Worm (Caenorhabditis elegans): ENCODE measurements around the gene srd-13.

srd-13 gene

ce11 chrIV:5593804-5594214 lies 41.6 kb downstream of the srd-13 start (continued):
- TF ChIP-seq ztf-11 (tag; optimal IDR thresholded peaks at IDR 0.05), result no peak
- TF ChIP-seq lin-39 (tag; optimal IDR thresholded peaks at IDR 0.05), result peak; percentile 65
- peak; percentile 84 for TF ChIP-seq blmp-1 (tag; optimal IDR thresholded peaks at IDR 0.05)
- TF ChIP-seq nhr-84 (tag; optimal IDR thresholded peaks at IDR 0.05), result no peak
- peak; percentile 67 for TF ChIP-seq unc-130 (tag; optimal IDR thresholded peaks at IDR 0.05)
- no peak for TF ChIP-seq ceh-8 (GFP tag; optimal IDR thresholded peaks at IDR 0.05)
- no peak for TF ChIP-seq pqm-1 (tag; optimal IDR thresholded peaks at IDR 0.05)
- TF ChIP-seq ama-1 (optimal IDR thresholded peaks at IDR 0.05), result no peak
- peak; percentile 77 for TF ChIP-seq xbp-1 (tag; optimal IDR thresholded peaks at IDR 0.05)
- peak; percentile 68 for TF ChIP-seq nhr-47 (tag; optimal IDR thresholded peaks at IDR 0.05)
- peak; percentile 74 for TF ChIP-seq nhr-20 (tag; optimal IDR thresholded peaks at IDR 0.05)
- no peak for TF ChIP-seq sox-4 (tag; optimal IDR thresholded peaks at IDR 0.05)
- TF ChIP-seq ztf-4 (tag; optimal IDR thresholded peaks at IDR 0.05), result peak; percentile 45
- peak; percentile 12 for TF ChIP-seq unc-62 (GFP tag; optimal IDR thresholded peaks at IDR 0.05)
- TF ChIP-seq mef-2 (tag; optimal IDR thresholded peaks at IDR 0.05), result peak; percentile 3
- peak in 2 of 6 experiments; percentile 16 to 38 for TF ChIP-seq elt-3 (tag; optimal IDR thresholded peaks at IDR 0.05)
- no peak for TF ChIP-seq zag-1 (tag; optimal IDR thresholded peaks at IDR 0.05)
- TF ChIP-seq lin-14 (GFP tag; optimal IDR thresholded peaks at IDR 0.05), result peak; percentile 98
- no peak for TF ChIP-seq fkh-10 (GFP tag; optimal IDR thresholded peaks at IDR 0.05)
- peak; percentile 60 to 80 for TF ChIP-seq lsy-2 (tag; optimal IDR thresholded peaks at IDR 0.05)
- no peak for TF ChIP-seq fkh-8 (tag; optimal IDR thresholded peaks at IDR 0.05)
- peak; percentile 70 for TF ChIP-seq snu-23 (GFP tag; optimal IDR thresholded peaks at IDR 0.05)
- TF ChIP-seq ceh-88 (GFP tag; IDR thresholded peaks at IDR 0.05), result no peak
- TF ChIP-seq nhr-237 (tag; optimal IDR thresholded peaks at IDR 0.05), result no peak

- TF ChIP-seq mdl-1 (tag; optimal IDR thresholded peaks at IDR 0.05) (no peak), rnt-1 (tag; optimal IDR thresholded peaks at IDR 0.05) (no peak), nhr-71 (tag; optimal IDR thresholded peaks at IDR 0.05) (peak; percentile 15), nhr-47 (tag; optimal IDR thresholded peaks at IDR 0.05) (peak; percentile 7), lin-14 (GFP tag; optimal IDR thresholded peaks at IDR 0.05) (peak; percentile 74), blmp-1 (tag; optimal IDR thresholded peaks at IDR 0.05) (peak; percentile 78), C16A3.4 (tag; optimal IDR thresholded peaks at IDR 0.05) (peak; percentile 4), nhr-85 (tag) (peak; percentile 83), dpl-1 (GFP tag; optimal IDR thresholded peaks at IDR 0.05) (no peak), elt-3 (tag; optimal IDR thresholded peaks at IDR 0.05) (peak in 1 of 6 experiments; percentile 3)
These were observed 42.5 kb downstream of the srd-13 start for ce11 chrIV:5592956-5593355.

ce11 chrIV:5591134-5591533 lies 44.3 kb downstream of the srd-13 start:
- TF ChIP-seq unc-86 (tag; optimal IDR thresholded peaks at IDR 0.05) (no peak), nhr-28 (tag; optimal IDR thresholded peaks at IDR 0.05) (no peak), xbp-1 (tag; optimal IDR thresholded peaks at IDR 0.05) (peak; percentile 27), nhr-237 (tag; optimal IDR thresholded peaks at IDR 0.05) (no peak), sptf-1 (tag; optimal IDR thresholded peaks at IDR 0.05) (no peak), aly-2 (tag; optimal IDR thresholded peaks at IDR 0.05) (no peak), fkh-10 (GFP tag; optimal IDR thresholded peaks at IDR 0.05) (no peak), unc-62 (GFP tag; optimal IDR thresholded peaks at IDR 0.05) (no peak), efl-3 (GFP tag; optimal IDR thresholded peaks at IDR 0.05) (no peak), dpl-1 (GFP tag; optimal IDR thresholded peaks at IDR 0.05) (peak; percentile 8 to 65 (median 44)), dsc-1 (tag; optimal IDR thresholded peaks at IDR 0.05) (no peak), ceh-63 (GFP tag; optimal IDR thresholded peaks at IDR 0.05) (no peak), ces-1 (GFP tag; optimal IDR thresholded peaks at IDR 0.05) (no peak), lir-3 (tag; optimal IDR thresholded peaks at IDR 0.05; ENCODE audit: poor library complexity) (peak; percentile 44), sup-37 (GFP tag; optimal IDR thresholded peaks at IDR 0.05) (peak; percentile 40), mdl-1 (tag; optimal IDR thresholded peaks at IDR 0.05) (peak in 1 of 2 experiments; percentile 96), lsy-2 (tag; optimal IDR thresholded peaks at IDR 0.05) (peak; percentile 68 to 86), ceh-88 (GFP tag; IDR thresholded peaks at IDR 0.05) (peak; percentile 67), lin-15B (tag; optimal IDR thresholded peaks at IDR 0.05) (no peak), hlh-17 (GFP tag; optimal IDR thresholded peaks at IDR 0.05; ENCODE audit: borderline replicate concordance) (no peak), ama-1 (optimal IDR thresholded peaks at IDR 0.05) (peak; percentile 44), hpl-2 (GFP tag; optimal IDR thresholded peaks at IDR 0.05) (peak; percentile 74), nhr-77 (tag; optimal IDR thresholded peaks at IDR 0.05) (peak; percentile 42), unc-130 (tag; optimal IDR thresholded peaks at IDR 0.05) (peak; percentile 94), zag-1 (tag; optimal IDR thresholded peaks at IDR 0.05) (no peak), lin-39 (tag; optimal IDR thresholded peaks at IDR 0.05) (peak; percentile 66), egl-13 (tag; optimal IDR thresholded peaks at IDR 0.05) (no peak), rnt-1 (tag; optimal IDR thresholded peaks at IDR 0.05) (peak; percentile 53), elt-2 (tag; optimal IDR thresholded peaks at IDR 0.05) (peak; percentile 82), swsn-7 (tag; optimal IDR thresholded peaks at IDR 0.05) (peak; percentile 39), nhr-20 (tag; optimal IDR thresholded peaks at IDR 0.05) (peak; percentile 97), ceh-82 (tag; optimal IDR thresholded peaks at IDR 0.05) (no peak)

Data from whole organism, L1 larva.